Worm (Caenorhabditis elegans): ENCODE results near the gene srt-31.

DNA sequence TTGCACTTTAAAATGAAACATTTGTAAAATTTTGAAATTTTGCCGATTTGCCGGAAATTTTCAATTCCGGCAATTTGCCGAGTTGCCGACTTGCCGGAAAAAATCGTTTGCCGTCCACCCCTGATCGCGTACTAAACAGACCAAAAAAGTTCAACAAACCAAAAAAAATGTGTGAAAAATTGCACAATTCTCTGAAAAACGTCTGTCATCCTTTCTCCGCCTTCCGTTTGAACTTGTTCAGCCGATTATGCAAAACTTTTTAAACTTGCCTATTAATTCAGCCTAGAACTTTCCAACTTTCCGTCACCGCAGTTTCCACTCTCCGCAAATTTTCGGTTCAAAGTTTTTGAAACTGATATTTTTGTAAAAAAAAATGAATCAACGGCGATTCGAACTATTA lies 48.5 kb upstream of the srt-31 start, which contains the start of gene B0554.5:
- no peak for TF ChIP-seq flt-1 (GFP tag; IDR thresholded peaks at IDR 0.05)
- no peak for TF ChIP-seq klf-2 (GFP tag; conservative IDR thresholded peaks at IDR 0.05)
- TF ChIP-seq ref-1 (GFP tag; conservative IDR thresholded peaks at IDR 0.05) = no peak
- no peak for TF ChIP-seq ztf-23 (GFP tag; IDR thresholded peaks at IDR 0.05)
- no peak for TF ChIP-seq T22C8.4 (GFP tag; IDR thresholded peaks at IDR 0.05)
- TF ChIP-seq tab-1 (GFP tag; IDR thresholded peaks at IDR 0.05) = no peak
- no peak for TF ChIP-seq med-1 (GFP tag; optimal IDR thresholded peaks at IDR 0.05; ENCODE audit: insufficient read depth)
- TF ChIP-seq cog-1 (tag; optimal IDR thresholded peaks at IDR 0.05) = no peak
